Worm (Caenorhabditis elegans) whole organism, late embryonic: ENCODE measurements around the gene Y40C5A.4.

Experiments used
- K02D7.2 ChIP-seq: sonication (generic microtip); optimal IDR thresholded peaks from 2 replicates; lab custom pipeline; 2017; ENCODE audit warnings: mild to moderate bottlenecking, missing genetic modification characterization, missing compliant biosample characterization
- ama-1 ChIP-seq: fragments of 150-350 bp; optimal IDR thresholded peaks from 2 replicates; lab custom pipeline; 2014
- ceh-30 ChIP-seq: fragments of 150-350 bp; optimal IDR thresholded peaks from 2 replicates; lab custom pipeline; 2014; ENCODE audit warnings: missing biosample characterization, missing genetic modification characterization
- dmd-4 ChIP-seq: sonication (generic microtip); optimal IDR thresholded peaks from 2 replicates; lab custom pipeline; 2016; ENCODE audit warnings: borderline replicate concordance, missing genetic modification characterization, missing compliant biosample characterization
- elt-2 ChIP-seq: sonication (generic microtip); optimal IDR thresholded peaks from 2 replicates; lab custom pipeline; 2016; ENCODE audit warnings: missing genetic modification reagents, missing genetic modification characterization, missing compliant biosample characterization
- fkh-10 ChIP-seq: fragments of 150-350 bp; optimal IDR thresholded peaks from 2 replicates; lab custom pipeline; 2014; ENCODE audit warnings: missing biosample characterization, missing genetic modification reagents, missing genetic modification characterization
- fkh-6 ChIP-seq: sonication (generic microtip); optimal IDR thresholded peaks from 2 replicates; lab custom pipeline; 2016; ENCODE audit warnings: missing genetic modification characterization, missing compliant biosample characterization
- hlh-30 ChIP-seq: sonication (generic microtip); optimal IDR thresholded peaks from 2 replicates; lab custom pipeline; 2017; ENCODE audit warnings: antibody characterized with exemption, missing genetic modification characterization, missing compliant biosample characterization; ENCODE audit not compliant: insufficient read depth
- lim-6 ChIP-seq: sonication (generic microtip); optimal IDR thresholded peaks from 2 replicates; lab custom pipeline; 2016; ENCODE audit warnings: missing genetic modification characterization, missing compliant biosample characterization
- pag-3 ChIP-seq: sonication (generic microtip); optimal IDR thresholded peaks from 2 replicates; lab custom pipeline; 2016; ENCODE audit warnings: missing compliant biosample characterization, missing genetic modification characterization, borderline replicate concordance
- pat-9 ChIP-seq: fragments of 200-800 bp; sonication (Bioruptor generic); optimal IDR thresholded peaks from 2 replicates; lab custom pipeline; 2018; ENCODE audit warnings: mild to moderate bottlenecking, missing genetic modification characterization, moderate library complexity, missing compliant biosample characterization

- TF ChIP-seq fkh-10 (GFP tag; lab: Kevin White, UChicago): no peak
- TF ChIP-seq dmd-4 (tag; lab: Kevin White, UChicago): no peak
- TF ChIP-seq pag-3: no peak
- TF ChIP-seq lim-6 (tag; lab: Kevin White, UChicago): no peak
- no peak for TF ChIP-seq K02D7.2
- no peak for TF ChIP-seq hlh-30
- no peak for TF ChIP-seq fkh-6 (tag; lab: Kevin White, UChicago)
- TF ChIP-seq ama-1 (lab: Kevin White, UChicago): no peak
- TF ChIP-seq elt-2 (tag; lab: Kevin White, UChicago): no peak
- TF ChIP-seq pat-9: no peak
- no peak for TF ChIP-seq ceh-30 (tag; lab: Kevin White, UChicago)
These were observed 40.0 kb downstream of the Y40C5A.4 start for ce11 chrIV:7324913-7325312.
